Worm (Caenorhabditis elegans) whole organism, early embryonic: ENCODE data around the gene ZK945.7.

Experiments used
- B0310.2 ChIP-seq: sonication (generic microtip); optimal IDR thresholded peaks from 2 replicates; lab custom pipeline; 2016; ENCODE audit warnings: mild to moderate bottlenecking, missing genetic modification characterization, missing compliant biosample characterization
- F13C5.2 ChIP-seq: sonication (generic microtip); optimal IDR thresholded peaks from 2 replicates; lab custom pipeline; 2017; ENCODE audit warnings: mild to moderate bottlenecking, missing genetic modification characterization, inconsistent platforms, missing compliant biosample characterization
- aly-1 ChIP-seq: sonication (generic microtip); optimal IDR thresholded peaks from 2 replicates; lab custom pipeline; 2016; ENCODE audit warnings: missing genetic modification characterization, missing compliant biosample characterization
- ama-1 ChIP-seq: fragments of 150-350 bp; optimal IDR thresholded peaks from 2 replicates; lab custom pipeline; 2014
- ceh-13 ChIP-seq: fragments of 200-800 bp; sonication (Bioruptor generic); optimal IDR thresholded peaks from 2 replicates; lab custom pipeline; 2018; ENCODE audit warnings: mild to moderate bottlenecking, missing genetic modification characterization, missing compliant biosample characterization
- ceh-36 ChIP-seq: sonication (generic microtip); optimal IDR thresholded peaks from 2 replicates; lab custom pipeline; 2016; ENCODE audit warnings: missing genetic modification characterization, inconsistent platforms, missing compliant biosample characterization
- ets-7 ChIP-seq: sonication (generic microtip); optimal IDR thresholded peaks from 2 replicates; lab custom pipeline; 2016; ENCODE audit warnings: missing genotype, missing genetic modification characterization, missing compliant biosample characterization
- flt-1 ChIP-seq: fragments of 200-800 bp; sonication (Bioruptor generic); IDR thresholded peaks from 2 replicates; pipeline ENCODE4 v1.3.6; 2022; ENCODE audit warnings: missing genetic modification characterization, missing compliant biosample characterization
- hmbx-1 ChIP-seq: sonication (generic microtip); optimal IDR thresholded peaks from 2 replicates; lab custom pipeline; 2016; ENCODE audit warnings: mild to moderate bottlenecking, missing genetic modification characterization, missing compliant biosample characterization
- hmg-4 ChIP-seq: fragments of 200-800 bp; sonication (Bioruptor generic); optimal IDR thresholded peaks from 2 replicates; lab custom pipeline; 2018; ENCODE audit warnings: mild to moderate bottlenecking, missing genetic modification characterization, missing compliant biosample characterization
- hnd-1 ChIP-seq: sonication (generic microtip); optimal IDR thresholded peaks from 2 replicates; lab custom pipeline; 2016; ENCODE audit warnings: missing genetic modification characterization, missing compliant biosample characterization
- pes-1 ChIP-seq: fragments of 200-800 bp; sonication (Bioruptor generic); IDR thresholded peaks from 2 replicates; pipeline ENCODE4 v1.3.6; 2022; ENCODE audit warnings: missing genetic modification reagents, missing genetic modification characterization, missing compliant biosample characterization
- scrt-1 ChIP-seq: fragments of 200-800 bp; sonication (Bioruptor generic); IDR thresholded peaks from 2 replicates; pipeline ENCODE4 v1.3.6; 2022; ENCODE audit warnings: missing genetic modification characterization, missing compliant biosample characterization
- sea-1 ChIP-seq: fragments of 200-800 bp; sonication (Bioruptor generic); conservative IDR thresholded peaks from 2 replicates; pipeline ENCODE4 v1.3.6; 2022; ENCODE audit warnings: missing genetic modification characterization, missing compliant biosample characterization
- tbx-11 ChIP-seq: fragments of 200-800 bp; sonication (Bioruptor generic); IDR thresholded peaks from 2 replicates; pipeline ENCODE4 v1.3.6; 2022; ENCODE audit warnings: missing genetic modification characterization, missing compliant biosample characterization
- tbx-37 ChIP-seq: fragments of 200-800 bp; sonication (Bioruptor generic); conservative IDR thresholded peaks from 2 replicates; pipeline ENCODE4 v1.3.6; 2022; ENCODE audit warnings: missing genetic modification reagents, missing genetic modification characterization, missing compliant biosample characterization
- tra-4 ChIP-seq: sonication (generic microtip); optimal IDR thresholded peaks from 2 replicates; lab custom pipeline; 2017; ENCODE audit warnings: missing genetic modification characterization, missing compliant biosample characterization

ZK945.7 gene

DNA sequence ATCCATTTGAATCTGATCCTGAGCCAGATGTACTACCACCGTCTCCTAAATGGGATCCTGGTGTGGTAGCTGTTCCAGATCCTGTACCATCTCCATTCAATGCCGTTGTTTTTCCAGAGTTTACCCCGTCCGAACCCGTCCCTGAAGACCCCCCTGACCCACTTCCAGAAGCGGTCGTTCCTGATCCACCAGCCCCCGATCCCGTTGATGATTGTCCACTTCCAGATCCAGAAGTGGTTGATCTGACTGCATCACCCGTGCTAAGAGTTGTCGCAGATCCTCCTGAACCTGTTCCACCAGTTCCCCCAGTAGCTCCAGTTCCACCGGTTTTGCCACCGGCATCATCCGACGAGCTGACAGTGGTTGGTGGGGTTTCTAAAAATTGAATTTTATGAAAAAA is 8.4 kb upstream of the ZK945.7 start:
- TF ChIP-seq tbx-37 (GFP tag; lab: Robert Waterston, UW) (no peak), hmbx-1 (tag; lab: Kevin White, UChicago) (no peak), pes-1 (GFP tag; lab: Robert Waterston, UW) (no peak), ama-1 (lab: Kevin White, UChicago) (no peak), ceh-13 (GFP tag; lab: Kevin White, UChicago) (no peak), F13C5.2 (tag; lab: Kevin White, UChicago) (no peak), tra-4 (tag; lab: Kevin White, UChicago) (no peak), ceh-36 (tag; lab: Kevin White, UChicago) (no peak), scrt-1 (GFP tag; lab: Robert Waterston, UW) (no peak), sea-1 (no peak), tbx-11 (GFP tag; lab: Robert Waterston, UW) (no peak), hmg-4 (GFP tag; lab: Kevin White, UChicago) (no peak), B0310.2 (tag; lab: Kevin White, UChicago) (no peak), flt-1 (GFP tag; lab: Robert Waterston, UW) (no peak), ets-7 (tag; lab: Kevin White, UChicago) (no peak), aly-1 (tag; lab: Kevin White, UChicago) (no peak), hnd-1 (no peak)

DNA sequence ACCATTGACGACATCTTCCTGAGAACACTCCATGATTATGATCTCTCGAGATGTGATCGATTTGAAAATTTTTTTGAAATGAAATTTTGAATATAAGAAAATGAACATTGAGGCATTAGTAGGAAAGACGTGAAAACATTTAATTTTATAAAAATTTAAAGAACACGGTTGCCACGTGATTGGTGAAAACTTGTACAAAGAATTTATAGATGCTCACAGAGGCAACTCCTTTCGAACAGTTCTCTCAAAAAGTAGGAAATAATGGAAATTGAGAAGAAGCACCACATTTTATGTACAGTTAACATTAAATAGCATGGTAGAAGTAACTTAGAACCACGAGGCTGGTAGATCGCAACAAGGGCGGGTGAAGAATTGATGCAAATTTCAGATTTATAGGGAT is 1.4 kb downstream of the ZK945.7 start, which contains the start of gene ZK945.6:
ZK945.6 (minus strand) TSS at position 101 of the 400 bp plus-strand sequence.
- TF ChIP-seq tbx-11 (GFP tag; lab: Robert Waterston, UW) (no peak), hmbx-1 (tag; lab: Kevin White, UChicago) (no peak), scrt-1 (GFP tag; lab: Robert Waterston, UW) (no peak), ceh-36 (tag; lab: Kevin White, UChicago) (no peak), flt-1 (GFP tag; lab: Robert Waterston, UW) (no peak)

DNA sequence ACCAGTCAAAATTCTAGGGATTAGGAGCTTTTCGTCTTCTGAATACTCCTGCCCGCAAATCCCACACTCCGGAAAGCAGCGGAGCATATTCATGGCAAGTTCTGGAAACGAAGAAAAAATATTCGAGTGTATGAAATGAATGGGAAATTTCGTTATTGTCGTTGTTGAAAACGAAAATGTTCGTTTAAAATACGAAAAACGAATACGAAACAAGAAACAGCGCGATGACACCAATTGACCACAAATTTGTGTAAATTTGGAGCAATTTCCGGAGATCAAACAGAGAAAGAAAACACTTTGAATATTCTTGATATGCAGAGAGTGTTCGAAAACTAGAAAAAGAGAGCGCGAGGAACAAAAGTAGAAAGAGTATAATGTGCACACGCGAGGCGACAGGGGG is 2.7 kb downstream of the ZK945.7 start, which contains the start of gene ZK945.4:
ZK945.4 (minus strand) TSS at position 101 of the 400 bp plus-strand sequence.
- TF ChIP-seq hmg-4 (GFP tag; lab: Kevin White, UChicago) (no peak), pes-1 (GFP tag; lab: Robert Waterston, UW) (no peak), scrt-1 (GFP tag; lab: Robert Waterston, UW) (no peak)

DNA sequence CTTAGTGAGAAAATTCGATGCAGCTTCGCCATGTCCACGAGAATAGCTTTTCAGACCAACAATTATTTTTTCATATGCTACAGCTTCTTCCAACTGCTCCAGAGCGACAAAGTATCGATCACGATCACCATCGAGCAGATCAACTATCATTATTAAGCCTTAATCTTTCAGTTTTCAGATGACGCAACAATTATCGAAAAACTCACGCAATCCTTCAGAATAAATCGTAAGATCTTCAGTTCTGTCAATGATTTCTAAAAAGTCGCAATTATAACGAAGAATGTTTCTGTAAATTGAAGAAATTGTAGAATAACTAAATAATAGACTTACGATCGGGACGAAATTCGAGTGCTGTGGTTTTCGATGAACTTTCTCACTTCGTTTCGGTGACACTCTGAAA is 5.1 kb downstream of the ZK945.7 start:
- TF ChIP-seq ceh-13 (GFP tag; lab: Kevin White, UChicago) (no peak), F13C5.2 (tag; lab: Kevin White, UChicago) (no peak), ama-1 (lab: Kevin White, UChicago) (no peak)

DNA sequence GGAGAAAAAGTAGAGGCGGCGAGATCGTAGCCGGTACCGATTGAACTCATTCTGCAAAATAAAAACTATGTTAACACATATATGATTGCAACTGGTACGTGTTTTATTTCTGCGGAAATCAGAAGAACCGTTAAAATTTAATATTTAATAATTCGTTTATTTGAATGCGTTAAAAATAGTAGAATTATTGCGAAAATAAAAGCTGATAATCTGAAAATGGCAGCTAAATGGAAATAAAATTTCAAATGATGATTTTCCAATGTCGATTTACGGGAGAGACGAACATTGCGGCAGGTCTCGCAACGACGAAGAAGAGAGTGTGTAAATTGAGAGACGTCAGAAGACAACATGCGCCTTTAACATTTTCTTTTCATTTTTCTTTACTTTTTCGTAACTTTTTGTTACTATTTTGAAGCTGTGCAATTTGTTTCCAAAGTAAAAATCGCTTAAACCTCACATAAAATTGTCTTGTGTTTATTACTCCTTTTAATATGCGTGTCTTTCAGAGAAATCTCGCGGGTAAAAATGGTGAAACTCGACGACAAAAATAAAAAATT is 8.4 kb downstream of the ZK945.7 start, which contains the start of the genes pas-7 and puf-12:
pas-7 (minus strand) TSS at position 51 of the 557 bp plus-strand sequence.
puf-12 (plus strand) TSS at position 507 of the 557 bp plus-strand sequence.
- TF ChIP-seq aly-1 (tag; lab: Kevin White, UChicago) (no peak), F13C5.2 (tag; lab: Kevin White, UChicago) (no peak), tbx-11 (GFP tag; lab: Robert Waterston, UW) (no peak), ets-7 (tag; lab: Kevin White, UChicago) (no peak), flt-1 (GFP tag; lab: Robert Waterston, UW) (no peak), hmg-4 (GFP tag; lab: Kevin White, UChicago) (no peak), ceh-13 (GFP tag; lab: Kevin White, UChicago) (no peak), scrt-1 (GFP tag; lab: Robert Waterston, UW) (no peak)

DNA sequence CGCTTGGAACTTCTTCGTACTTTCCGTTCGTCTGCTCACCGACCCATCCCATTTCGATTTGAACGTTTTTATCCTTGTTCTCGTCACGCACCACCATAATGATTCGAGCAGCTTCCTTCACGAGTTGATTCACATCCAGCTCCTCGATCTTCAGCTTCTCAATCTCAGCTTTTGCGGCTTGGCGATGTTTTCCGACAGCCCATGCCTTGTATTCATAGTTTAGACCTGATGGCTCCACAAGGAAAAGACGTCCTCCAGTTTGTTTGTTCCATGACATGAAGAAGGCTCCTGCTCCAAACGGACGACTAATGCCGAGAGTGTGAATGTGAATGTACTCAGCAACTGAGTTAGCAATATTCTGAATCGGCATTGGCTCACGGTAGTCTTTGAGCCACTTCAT is 9.2 kb downstream of the ZK945.7 start:
- no peak for TF ChIP-seq tbx-37 (GFP tag; lab: Robert Waterston, UW)
- no peak for TF ChIP-seq sea-1
- TF ChIP-seq ama-1 (lab: Kevin White, UChicago) = no peak
- no peak for TF ChIP-seq B0310.2 (tag; lab: Kevin White, UChicago)
- no peak for TF ChIP-seq pes-1 (GFP tag; lab: Robert Waterston, UW)
- TF ChIP-seq F13C5.2 (tag; lab: Kevin White, UChicago) = no peak
- TF ChIP-seq ets-7 (tag; lab: Kevin White, UChicago) = no peak
- no peak for TF ChIP-seq scrt-1 (GFP tag; lab: Robert Waterston, UW)
- TF ChIP-seq hmg-4 (GFP tag; lab: Kevin White, UChicago) = no peak
- no peak for TF ChIP-seq tra-4 (tag; lab: Kevin White, UChicago)
- TF ChIP-seq ceh-13 (GFP tag; lab: Kevin White, UChicago) = no peak
- no peak for TF ChIP-seq flt-1 (GFP tag; lab: Robert Waterston, UW)

DNA sequence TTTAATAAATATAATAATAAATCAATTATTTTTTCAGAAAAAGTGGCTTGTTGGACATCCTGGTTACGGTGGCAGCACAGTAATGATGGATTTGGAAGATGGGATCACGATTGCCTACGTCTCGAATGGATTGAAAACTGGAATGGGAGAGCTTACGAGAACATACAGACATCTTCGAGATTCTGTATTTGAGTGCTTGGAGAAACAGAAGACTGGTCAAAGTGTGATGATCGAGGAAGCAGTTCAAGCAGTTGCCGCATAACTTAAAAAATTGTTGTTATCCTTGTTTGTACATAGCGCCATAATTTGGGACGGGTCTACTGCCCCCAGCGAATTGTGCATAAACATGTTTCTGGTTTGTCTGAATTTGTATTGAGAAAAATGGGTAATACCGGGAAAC is 9.8 kb downstream of the ZK945.7 start:
- TF ChIP-seq aly-1 (tag; lab: Kevin White, UChicago) = no peak
- TF ChIP-seq ama-1 (lab: Kevin White, UChicago) = no peak
- no peak for TF ChIP-seq hmg-4 (GFP tag; lab: Kevin White, UChicago)
- TF ChIP-seq ceh-13 (GFP tag; lab: Kevin White, UChicago) = no peak
- TF ChIP-seq B0310.2 (tag; lab: Kevin White, UChicago) = no peak
- TF ChIP-seq ets-7 (tag; lab: Kevin White, UChicago) = no peak
- TF ChIP-seq sea-1 = no peak
- TF ChIP-seq ceh-36 (tag; lab: Kevin White, UChicago) = no peak
- no peak for TF ChIP-seq scrt-1 (GFP tag; lab: Robert Waterston, UW)
- no peak for TF ChIP-seq pes-1 (GFP tag; lab: Robert Waterston, UW)
- TF ChIP-seq hnd-1 = no peak
- no peak for TF ChIP-seq flt-1 (GFP tag; lab: Robert Waterston, UW)
- no peak for TF ChIP-seq tbx-11 (GFP tag; lab: Robert Waterston, UW)
- TF ChIP-seq hmbx-1 (tag; lab: Kevin White, UChicago) = no peak
- no peak for TF ChIP-seq tbx-37 (GFP tag; lab: Robert Waterston, UW)
- no peak for TF ChIP-seq tra-4 (tag; lab: Kevin White, UChicago)
- no peak for TF ChIP-seq F13C5.2 (tag; lab: Kevin White, UChicago)
